Comparison of ENCODE assay signal across 3 fruit fly cellular contexts in the genomic region with DNA sequence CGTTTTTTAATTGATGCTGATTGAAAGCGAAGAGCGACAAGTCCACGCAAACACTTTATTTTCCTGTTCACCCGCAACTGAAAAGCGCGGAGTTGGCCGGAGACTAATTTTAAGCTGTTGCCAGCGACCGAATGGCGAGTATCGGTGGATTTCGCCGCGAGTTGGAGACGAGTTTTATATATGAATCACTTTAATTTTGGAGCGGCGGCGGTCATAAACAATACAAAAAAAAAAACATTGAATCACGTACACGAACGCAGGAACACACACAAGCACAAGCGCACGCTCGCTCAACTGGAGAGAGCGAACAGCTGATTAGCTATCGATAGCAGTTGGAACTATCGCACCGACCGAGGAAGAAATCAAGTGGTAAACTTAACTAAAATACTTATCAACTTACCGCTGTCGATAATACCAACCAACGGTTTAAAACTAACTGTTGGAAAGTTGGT.
TF ChIP-seq lines count a peak whose summit lies in the region.

A gene (minus strand): TSS at position 267 of the 452 bp plus-strand sequence.

TF ChIP-seq in whole organism, embryonic, 481 proteins besides CTCF, POLR2A, EP300 and RAD21 (continued from another document and continues in another):
- TF ChIP-seq PHDP (tag; optimal IDR thresholded peaks at IDR 0.05; lab: Kevin White, UChicago): no peak
- no peak for TF ChIP-seq CG8290 (GFP tag; optimal IDR thresholded peaks at IDR 0.05; lab: Kevin White, UChicago)
- TF ChIP-seq CG8290 (tag; optimal IDR thresholded peaks at IDR 0.05; lab: Kevin White, UChicago): peak in 1 of 2 experiments; percentile 56
- no peak for TF ChIP-seq CG10654 (GFP tag; optimal IDR thresholded peaks at IDR 0.05; lab: Kevin White, UChicago)
- TF ChIP-seq stc (GFP tag; IDR thresholded peaks at IDR 0.05; lab: Robert Waterston, UW): no peak
- TF ChIP-seq zfh1 (GFP tag; IDR thresholded peaks at IDR 0.05; lab: Robert Waterston, UW): no peak
- peak; percentile 21 for TF ChIP-seq MESR4 (GFP tag; optimal IDR thresholded peaks at IDR 0.05; lab: Kevin White, UChicago)
- no peak for TF ChIP-seq Ets65A (GFP tag; lab: Kevin White, UChicago)
- no peak for TF ChIP-seq Max (GFP tag; optimal IDR thresholded peaks at IDR 0.05; lab: Kevin White, UChicago)
- no peak for TF ChIP-seq D19A (tag; optimal IDR thresholded peaks at IDR 0.05; lab: Kevin White, UChicago)
- peak; percentile 89 for TF ChIP-seq Sry-δ (GFP tag; optimal IDR thresholded peaks at IDR 0.05; lab: Kevin White, UChicago)
- TF ChIP-seq HLHmδ (GFP tag; optimal IDR thresholded peaks at IDR 0.05; lab: Kevin White, UChicago): no peak
- TF ChIP-seq CG2199 (GFP tag; IDR thresholded peaks at IDR 0.05; lab: Robert Waterston, UW): 0 out of 3 replicates have a peak, but pooled peaks have one; percentile 32
- TF ChIP-seq ato (GFP tag; IDR thresholded peaks at IDR 0.05; lab: Robert Waterston, UW; ENCODE audit: partially characterized antibody): peak; percentile 92
- no peak for TF ChIP-seq sisA (GFP tag; IDR thresholded peaks at IDR 0.05; lab: Robert Waterston, UW)
- TF ChIP-seq BtbVII (GFP tag; optimal IDR thresholded peaks at IDR 0.05; lab: Kevin White, UChicago): no peak
- TF ChIP-seq Dref (GFP tag; IDR thresholded peaks at IDR 0.05; lab: Robert Waterston, UW): peak; percentile 92
- TF ChIP-seq Sin3A (optimal IDR thresholded peaks at IDR 0.05; lab: Kevin White, UChicago): peak; percentile 34
- no peak for TF ChIP-seq CG43689 (GFP tag; IDR thresholded peaks at IDR 0.05; lab: Robert Waterston, UW)
- no peak for TF ChIP-seq CG7271 (tag; optimal IDR thresholded peaks at IDR 0.05; lab: Kevin White, UChicago)
- peak; percentile 92 for TF ChIP-seq sna (GFP tag; IDR thresholded peaks at IDR 0.05; lab: Robert Waterston, UW; ENCODE audit: partially characterized antibody)
- TF ChIP-seq CoRest (tag; optimal IDR thresholded peaks at IDR 0.05; lab: Kevin White, UChicago): no peak
- TF ChIP-seq CG34224 (GFP tag; IDR thresholded peaks at IDR 0.05; lab: Robert Waterston, UW; ENCODE audit: partially characterized antibody): peak; percentile 92
- TF ChIP-seq Doc3 (GFP tag; IDR thresholded peaks at IDR 0.05; lab: Robert Waterston, UW; ENCODE audit: partially characterized antibody): peak; percentile 95
- TF ChIP-seq chinmo (GFP tag; IDR thresholded peaks at IDR 0.05; lab: Robert Waterston, UW; ENCODE audit: partially characterized antibody): peak; percentile 96
- peak; percentile 41 for TF ChIP-seq CG9797 (GFP tag; optimal IDR thresholded peaks at IDR 0.05; lab: Kevin White, UChicago)
- no peak for TF ChIP-seq gsb-n (tag; optimal IDR thresholded peaks at IDR 0.05; lab: Kevin White, UChicago)
- no peak for TF ChIP-seq Pdp1 (GFP tag; optimal IDR thresholded peaks at IDR 0.05; lab: Kevin White, UChicago)
- peak; percentile 89 for TF ChIP-seq hb (GFP tag; IDR thresholded peaks at IDR 0.05; lab: Robert Waterston, UW; ENCODE audit: partially characterized antibody)
- TF ChIP-seq CG7556 (GFP tag; optimal IDR thresholded peaks at IDR 0.05; lab: Kevin White, UChicago): no peak
- TF ChIP-seq CG3407 (GFP tag; optimal IDR thresholded peaks at IDR 0.05; lab: Kevin White, UChicago): no peak
- peak; percentile 95 for TF ChIP-seq pzg (GFP tag; optimal IDR thresholded peaks at IDR 0.05; lab: Kevin White, UChicago)
- peak; percentile 61 for TF ChIP-seq Med (GFP tag; lab: Kevin White, UChicago)
- peak; percentile 94; the same call in 1 of the 2 replicates for TF ChIP-seq amos (GFP tag; IDR thresholded peaks at IDR 0.05; lab: Robert Waterston, UW; ENCODE audit: partially characterized antibody)
- peak; percentile 90 for TF ChIP-seq CG16813 (GFP tag; IDR thresholded peaks at IDR 0.05; lab: Robert Waterston, UW; ENCODE audit: partially characterized antibody)
- TF ChIP-seq CG13287 (GFP tag; IDR thresholded peaks at IDR 0.05; lab: Robert Waterston, UW; ENCODE audit: partially characterized antibody): peak; percentile 98
- TF ChIP-seq CG2129 (GFP tag; IDR thresholded peaks at IDR 0.05; lab: Robert Waterston, UW; ENCODE audit: partially characterized antibody): peak; percentile 86
- peak; percentile 68 for TF ChIP-seq CG34376 (GFP tag; optimal IDR thresholded peaks at IDR 0.05; lab: Kevin White, UChicago)
- TF ChIP-seq ap (GFP tag; IDR thresholded peaks at IDR 0.05; lab: Robert Waterston, UW): no peak
- no peak for TF ChIP-seq CG17612 (GFP tag; IDR thresholded peaks at IDR 0.05; lab: Robert Waterston, UW)
- no peak for TF ChIP-seq sob (GFP tag; IDR thresholded peaks at IDR 0.05; lab: Robert Waterston, UW)

TF ChIP-seq in whole organism, prepupa, 60 proteins besides CTCF, POLR2A, EP300 and RAD21 (continued from another document):
- TF ChIP-seq Lpt (GFP tag; optimal IDR thresholded peaks at IDR 0.05; lab: Kevin White, UChicago): no peak
- peak; percentile 9 for TF ChIP-seq CG1621 (tag; optimal IDR thresholded peaks at IDR 0.05; lab: Kevin White, UChicago)
- peak; percentile 77 for TF ChIP-seq Eip78C (GFP tag; lab: Kevin White, UChicago)
- peak; percentile 60; the same call in 2 of the 3 replicates for TF ChIP-seq CG8119 (GFP tag; IDR thresholded peaks at IDR 0.05; lab: Robert Waterston, UW)
- no peak for TF ChIP-seq CG6792 (GFP tag; optimal IDR thresholded peaks at IDR 0.05; lab: Kevin White, UChicago)
- no peak for TF ChIP-seq Gug (GFP tag; IDR thresholded peaks at IDR 0.05; lab: Robert Waterston, UW)
- no peak for TF ChIP-seq fd85E (GFP tag; optimal IDR thresholded peaks at IDR 0.05; lab: Kevin White, UChicago)

TF ChIP-seq in whole organism, pupa, 21 proteins besides CTCF, POLR2A, EP300 and RAD21 (continued from another document):
- TF ChIP-seq CG15710 (tag; optimal IDR thresholded peaks at IDR 0.05; lab: Kevin White, UChicago) (peak; percentile 9), CG14655 (GFP tag; optimal IDR thresholded peaks at IDR 0.05; lab: Kevin White, UChicago) (no peak)
